Fruit fly (Drosophila melanogaster) S2 (cell line): ENCODE measurements around the gene gzl.

Experiments
- CG8478 ChIP-seq: fragments of >200 bp; optimal IDR thresholded peaks from 2 replicates; lab custom pipeline; 2018
- CTCF ChIP-seq, 2 experiments: fragments of >200 bp; optimal IDR thresholded peaks; 2 replicates each; lab custom pipeline; 2018

DNA sequence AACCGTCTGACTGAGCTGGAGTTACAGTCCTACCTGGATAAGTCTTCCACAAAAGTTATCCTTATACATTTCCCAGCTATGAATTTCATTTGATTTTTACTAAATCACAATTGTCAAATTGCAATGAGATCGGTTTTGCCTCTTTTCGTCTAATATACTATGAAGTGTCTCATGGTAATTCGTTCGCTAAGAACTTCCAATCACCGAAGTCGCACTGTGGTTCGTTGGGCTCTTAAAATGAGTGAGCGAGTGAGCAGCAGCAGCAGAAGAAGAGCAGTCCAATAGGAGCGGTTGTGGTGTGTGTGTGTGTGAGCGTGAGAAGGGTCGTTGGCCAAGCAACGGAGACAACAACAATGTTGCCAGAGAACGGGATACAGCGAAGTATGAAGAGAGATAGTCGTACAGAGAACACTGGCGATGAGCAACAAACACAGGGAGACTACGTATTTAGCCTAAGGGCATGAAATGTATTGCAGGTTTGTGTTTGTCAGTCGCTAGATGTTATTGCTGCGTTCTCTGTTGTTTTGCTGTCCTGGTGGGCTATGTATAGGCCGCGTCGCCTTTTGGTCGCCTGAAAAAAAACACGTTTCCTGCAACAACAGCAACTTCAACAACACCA lies 41.4 kb downstream of the gzl start:
- TF ChIP-seq CG8478 (no peak), CTCF (optimal IDR thresholded peaks at IDR 0.05; lab: Kevin White, UChicago) (no peak)
